Fruit fly (Drosophila melanogaster) S2 (cell line): ENCODE measurements around the gene CG15395.

ENCODE experiments used
- CG8478 ChIP-seq: fragments of >200 bp; optimal IDR thresholded peaks from 2 replicates; lab custom pipeline; 2018
- CTCF ChIP-seq, 2 experiments: fragments of >200 bp; optimal IDR thresholded peaks; 2 replicates each; lab custom pipeline; 2018

- no peak for TF ChIP-seq CTCF (optimal IDR thresholded peaks at IDR 0.05; lab: Kevin White, UChicago)
- no peak for TF ChIP-seq CG8478 (lab: Kevin White, UChicago)
Measured at dm6 chr2L:2564758-2565157, 45.0 kb upstream of the CG15395 start, which contains the start of gene Cyp309a1.
